Fruit fly (Drosophila melanogaster) S2 (cell line): ENCODE measurements around the gene OXA1L.

Source experiments
- CG8478 ChIP-seq: fragments of >200 bp; optimal IDR thresholded peaks from 2 replicates; lab custom pipeline; 2018
- CTCF ChIP-seq, 2 experiments: fragments of >200 bp; optimal IDR thresholded peaks; 2 replicates each; lab custom pipeline; 2018

The OXA1L gene

DNA sequence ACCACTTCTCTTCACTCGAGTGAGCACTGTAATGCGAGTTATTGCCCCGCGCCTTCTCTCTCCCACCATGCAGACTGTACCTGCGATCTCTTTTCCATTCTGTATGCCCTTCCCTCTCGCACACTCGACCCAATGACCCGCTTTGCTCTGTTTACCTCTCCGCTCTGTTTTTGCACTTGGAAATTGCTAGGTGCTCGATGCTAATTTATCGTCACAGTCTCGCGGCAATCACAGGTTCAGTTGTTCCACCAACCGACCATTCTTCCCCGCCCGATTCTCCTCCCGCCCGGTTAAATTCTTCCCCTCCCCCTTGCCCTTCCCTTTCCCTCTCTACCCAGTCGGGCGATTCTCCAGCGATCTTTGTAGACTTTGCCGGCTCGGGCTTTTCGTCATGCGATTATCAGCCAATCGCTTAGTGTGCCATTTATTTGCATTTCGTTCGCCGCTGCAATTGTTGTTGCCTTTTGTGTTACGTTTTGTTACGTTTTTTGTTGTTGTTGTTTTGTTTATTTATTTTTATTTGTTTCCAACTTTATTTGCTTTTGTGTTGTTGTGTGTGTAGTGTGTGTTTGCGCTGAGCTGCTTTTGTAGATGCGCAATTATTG lies 18.4 kb downstream of the OXA1L start:
- TF ChIP-seq CG8478 (lab: Kevin White, UChicago) (no peak), CTCF (optimal IDR thresholded peaks at IDR 0.05; lab: Kevin White, UChicago) (no peak)

DNA sequence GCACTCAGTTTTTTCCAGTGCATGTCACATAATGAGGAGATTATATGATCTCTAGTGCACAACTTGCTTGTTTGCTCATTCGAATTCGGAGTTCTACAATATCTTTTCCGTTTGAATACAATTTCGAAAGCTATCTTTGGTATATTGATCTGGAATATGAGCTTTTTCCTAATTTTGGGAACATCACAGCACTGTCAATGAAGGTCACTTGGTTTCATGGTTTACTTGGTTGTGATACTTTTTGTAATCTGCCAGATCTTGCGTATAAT lies 19.0 kb downstream of the OXA1L start:
- TF ChIP-seq CTCF (optimal IDR thresholded peaks at IDR 0.05; lab: Kevin White, UChicago), result no peak
- TF ChIP-seq CG8478 (lab: Kevin White, UChicago), result no peak

DNA sequence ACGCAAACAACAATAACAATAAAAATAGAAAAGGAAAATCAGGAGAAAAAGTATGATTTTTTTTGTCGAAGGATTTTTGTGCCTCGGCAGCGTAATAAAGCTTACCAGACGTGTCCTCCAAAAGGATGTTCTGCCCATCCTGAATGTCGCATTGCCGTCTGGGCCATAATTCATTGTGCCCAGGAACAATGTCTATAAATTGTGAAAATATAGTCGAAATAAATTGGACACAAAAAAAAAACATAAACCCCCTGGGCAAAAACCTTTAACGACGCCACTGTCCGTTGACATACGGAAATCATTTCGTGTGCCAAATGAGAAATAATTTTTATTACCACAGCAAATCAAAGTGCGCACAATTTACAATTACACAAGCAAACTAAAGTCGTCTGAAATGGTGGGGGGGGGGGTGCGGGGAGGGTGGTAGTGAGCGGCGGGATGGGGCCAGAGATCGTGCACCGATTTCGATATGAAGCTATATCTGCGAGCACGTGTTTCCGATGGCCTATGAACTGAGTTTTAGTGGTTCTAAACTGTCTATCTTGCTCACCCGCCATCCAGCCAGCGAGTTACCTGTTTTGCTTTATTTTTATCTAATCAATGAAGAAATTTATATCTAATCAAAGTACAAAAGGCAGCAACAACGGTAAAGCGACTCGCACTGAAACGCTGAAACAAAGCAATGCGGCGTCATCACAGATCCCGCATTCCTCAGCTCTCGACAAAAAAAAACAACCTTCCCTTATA lies 19.5 kb downstream of the OXA1L start:
- TF ChIP-seq CTCF (optimal IDR thresholded peaks at IDR 0.05; lab: Kevin White, UChicago), result no peak
- TF ChIP-seq CG8478 (lab: Kevin White, UChicago), result no peak

DNA sequence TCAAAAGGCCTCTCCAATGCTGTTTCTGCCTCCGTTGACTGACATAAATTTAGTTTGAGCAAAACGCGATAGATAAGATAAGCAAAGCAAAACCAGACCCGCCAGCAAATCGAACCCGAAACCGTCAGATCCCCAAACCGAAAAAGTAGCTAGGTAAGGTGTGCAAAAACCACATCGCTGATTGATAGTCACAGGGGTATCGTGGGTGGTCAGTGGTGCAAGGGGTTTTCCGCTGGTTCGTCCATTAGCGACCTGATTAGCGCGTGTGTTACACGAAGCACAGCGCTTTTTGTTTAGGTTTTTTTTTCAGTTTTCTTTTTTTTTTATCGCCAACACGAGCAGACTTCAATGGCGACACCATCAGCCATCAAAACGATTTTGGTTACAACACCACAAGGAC lies 22.3 kb downstream of the OXA1L start:
- TF ChIP-seq CTCF (optimal IDR thresholded peaks at IDR 0.05; lab: Kevin White, UChicago) (peak in 1 of 2 experiments; percentile 4), CG8478 (lab: Kevin White, UChicago) (no peak)

DNA sequence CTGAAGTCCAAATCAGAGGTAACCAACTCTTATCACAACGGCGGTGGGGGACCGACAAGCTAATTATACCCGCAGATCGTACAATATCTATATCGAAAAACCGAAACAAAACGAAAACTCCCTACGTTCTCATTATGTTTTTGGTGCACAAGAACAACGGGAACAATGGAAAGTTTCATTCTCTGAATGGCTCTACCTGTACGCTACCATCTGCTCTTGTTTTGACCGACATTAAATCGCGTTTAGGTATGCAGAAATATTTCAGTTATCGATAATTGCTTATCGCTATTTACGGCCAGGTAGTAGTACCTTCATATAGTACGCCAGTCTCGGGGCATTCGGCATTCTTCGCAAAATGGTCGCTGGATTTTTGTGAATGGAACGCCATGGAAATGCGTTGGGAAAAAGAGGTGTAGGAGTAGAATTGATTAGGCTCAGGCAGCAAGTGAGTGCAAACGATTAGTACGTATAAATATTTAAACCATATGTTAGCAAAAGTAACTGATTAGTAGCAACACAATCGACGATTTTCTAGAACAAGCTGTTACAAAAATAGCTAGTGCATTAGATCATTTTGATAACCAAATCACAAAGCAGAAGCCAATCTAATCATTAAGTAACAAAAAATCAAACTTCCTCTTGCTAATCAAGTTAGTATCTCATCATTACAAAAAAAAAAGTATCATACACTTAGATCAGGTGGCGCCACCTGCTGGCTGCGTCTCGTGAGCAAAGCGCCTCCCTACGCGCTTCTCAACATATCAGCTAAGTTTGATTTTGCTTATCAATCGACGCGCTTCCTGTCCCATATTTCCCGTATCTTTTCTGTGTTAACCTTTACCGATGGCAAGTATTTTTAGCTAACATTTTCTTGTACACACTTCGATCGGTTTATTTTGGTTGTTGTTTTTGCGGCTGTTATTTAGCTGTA lies 23.5 kb downstream of the OXA1L start:
- TF ChIP-seq CG8478 (lab: Kevin White, UChicago) (no peak), CTCF (optimal IDR thresholded peaks at IDR 0.05; lab: Kevin White, UChicago) (peak; percentile 87 to 92)

DNA sequence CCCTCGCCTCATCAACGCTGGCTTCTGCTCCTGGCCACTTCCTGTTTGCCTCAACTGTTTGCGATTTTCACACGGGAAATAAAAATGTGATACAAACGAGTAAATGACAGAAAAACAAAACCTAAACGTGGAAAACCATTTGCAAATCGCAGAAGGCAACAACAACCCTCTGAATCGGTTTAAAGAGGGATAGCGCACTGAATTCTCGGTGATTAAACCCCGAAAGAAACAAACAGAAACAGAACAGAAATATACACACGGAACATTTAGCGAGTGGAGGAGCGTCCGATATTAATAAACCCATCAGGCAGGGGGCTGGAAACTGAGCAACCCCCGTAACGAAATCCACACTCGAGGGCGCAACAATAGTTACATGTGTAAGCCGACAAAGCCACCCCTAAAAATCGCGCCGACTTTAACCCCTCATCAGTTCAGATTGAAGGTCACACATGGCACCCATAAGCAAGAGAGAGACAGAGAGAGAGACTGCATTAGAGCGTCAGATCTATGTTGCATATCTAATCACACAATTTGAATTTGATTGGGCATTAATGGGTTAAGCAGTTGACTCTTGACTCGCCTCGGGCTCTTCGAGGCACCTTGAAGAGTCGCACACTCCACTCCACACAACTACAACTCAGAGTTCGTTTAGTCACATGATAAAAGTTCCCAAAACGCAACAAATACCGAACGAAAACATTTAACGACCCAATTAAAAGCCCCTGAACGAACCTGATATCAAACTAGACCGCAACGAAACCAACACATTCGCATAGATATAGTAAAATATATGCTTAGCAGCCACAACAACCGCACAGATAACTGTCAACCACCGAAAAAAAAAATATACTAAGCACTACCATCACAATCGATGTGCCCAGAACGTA lies 24.4 kb downstream of the OXA1L start:
- TF ChIP-seq CG8478 (lab: Kevin White, UChicago) (no peak), CTCF (optimal IDR thresholded peaks at IDR 0.05; lab: Kevin White, UChicago) (no peak)

DNA sequence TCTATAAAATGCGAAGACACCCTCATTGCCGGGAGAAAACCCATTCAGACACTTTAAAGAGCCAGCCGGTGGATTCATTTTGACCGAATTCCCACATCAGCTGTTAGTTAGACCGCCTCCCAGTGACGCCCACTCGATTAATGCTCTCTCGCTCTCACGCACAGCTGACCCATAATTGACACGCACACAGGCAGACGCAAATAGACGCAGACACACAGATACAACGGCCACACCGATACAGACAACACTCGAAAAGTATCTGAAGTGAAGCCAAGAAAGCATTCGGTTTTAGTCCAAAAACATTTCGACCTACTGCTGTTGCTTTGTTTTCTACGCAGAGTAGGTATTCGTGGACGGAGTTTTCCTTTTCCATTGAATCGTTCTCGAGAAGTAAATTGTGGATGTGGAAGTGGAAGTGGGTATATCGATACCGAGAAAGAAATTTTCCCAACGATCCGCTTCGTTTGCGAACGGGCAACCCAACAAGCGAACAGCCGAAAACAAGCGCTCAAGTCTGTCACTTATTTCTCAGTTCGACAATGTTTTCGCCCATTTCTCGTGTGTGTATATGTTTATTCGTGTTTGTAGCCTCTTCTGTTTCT lies 26.1 kb downstream of the OXA1L start:
- TF ChIP-seq CG8478 (lab: Kevin White, UChicago), result no peak
- no peak for TF ChIP-seq CTCF (optimal IDR thresholded peaks at IDR 0.05; lab: Kevin White, UChicago)

DNA sequence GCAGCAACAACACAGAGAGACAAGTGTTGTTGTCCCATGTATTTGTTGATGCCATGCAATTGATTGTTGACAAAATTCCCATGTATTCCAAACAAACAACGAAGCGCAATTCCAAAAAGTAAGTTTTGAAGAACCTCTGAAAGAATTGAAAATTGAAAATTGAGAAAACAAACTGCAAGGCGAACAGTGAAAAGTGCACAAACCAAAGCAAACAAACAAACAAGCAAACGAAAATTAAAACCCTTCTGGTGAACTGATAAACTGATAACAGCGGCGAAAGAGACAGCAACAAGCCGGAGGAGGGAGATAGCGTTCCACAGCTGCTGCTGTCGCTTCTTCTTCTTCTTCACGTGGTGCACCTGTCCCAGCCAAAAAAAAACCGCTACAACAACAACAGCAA lies 27.7 kb downstream of the OXA1L start:
- TF ChIP-seq CG8478 (lab: Kevin White, UChicago), result no peak

DNA sequence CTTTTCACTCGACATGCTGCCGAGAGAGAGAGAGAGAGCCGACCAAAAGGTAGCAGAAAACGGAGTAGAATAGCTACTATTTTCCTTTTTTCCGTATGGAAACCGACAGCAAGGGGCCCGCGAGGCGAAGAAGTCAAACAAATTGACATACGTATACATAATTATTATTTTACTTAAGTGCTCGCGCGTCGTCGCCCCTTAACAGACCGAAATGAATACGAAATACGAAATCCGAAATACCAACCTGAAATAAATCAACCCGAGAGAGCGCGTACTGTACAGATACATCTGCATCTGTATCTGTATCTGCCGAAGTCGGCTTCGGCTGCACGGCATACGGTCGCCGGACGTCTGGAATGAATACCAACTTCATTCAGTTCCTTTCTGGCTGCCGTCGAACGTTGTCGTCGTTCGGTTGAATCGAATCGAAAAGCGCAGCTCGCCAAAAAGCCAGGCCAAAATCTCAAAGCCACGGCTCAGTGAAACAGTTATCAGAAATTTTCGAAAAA lies 28.7 kb downstream of the OXA1L start:
- TF ChIP-seq CG8478 (lab: Kevin White, UChicago) (no peak), CTCF (optimal IDR thresholded peaks at IDR 0.05; lab: Kevin White, UChicago) (no peak)

DNA sequence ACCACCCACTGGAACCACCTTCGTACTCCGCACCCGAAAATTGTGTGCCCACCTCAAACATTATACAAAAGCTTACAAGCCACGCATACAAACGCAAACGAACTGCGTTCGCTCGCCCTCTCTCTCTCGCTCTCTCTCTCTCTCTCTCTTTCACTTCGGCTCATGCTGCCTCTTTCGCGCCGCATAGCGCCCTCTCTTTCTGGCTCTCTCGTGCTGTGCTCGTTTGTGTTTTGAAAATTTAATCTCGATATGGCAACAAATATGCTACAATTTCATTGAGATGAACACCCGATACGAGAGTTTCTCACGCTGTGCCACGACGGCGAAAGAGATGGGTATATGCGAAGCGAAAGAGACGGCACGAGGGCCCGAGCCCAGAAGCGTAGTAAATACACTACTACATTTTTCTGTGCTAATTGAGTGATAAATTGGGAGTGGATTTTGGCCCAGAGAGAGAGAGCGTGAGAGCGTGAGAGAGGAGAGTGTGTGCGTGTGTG lies 29.7 kb downstream of the OXA1L start:
- TF ChIP-seq CG8478 (lab: Kevin White, UChicago) (no peak), CTCF (optimal IDR thresholded peaks at IDR 0.05; lab: Kevin White, UChicago) (peak; percentile 41 to 53)

DNA sequence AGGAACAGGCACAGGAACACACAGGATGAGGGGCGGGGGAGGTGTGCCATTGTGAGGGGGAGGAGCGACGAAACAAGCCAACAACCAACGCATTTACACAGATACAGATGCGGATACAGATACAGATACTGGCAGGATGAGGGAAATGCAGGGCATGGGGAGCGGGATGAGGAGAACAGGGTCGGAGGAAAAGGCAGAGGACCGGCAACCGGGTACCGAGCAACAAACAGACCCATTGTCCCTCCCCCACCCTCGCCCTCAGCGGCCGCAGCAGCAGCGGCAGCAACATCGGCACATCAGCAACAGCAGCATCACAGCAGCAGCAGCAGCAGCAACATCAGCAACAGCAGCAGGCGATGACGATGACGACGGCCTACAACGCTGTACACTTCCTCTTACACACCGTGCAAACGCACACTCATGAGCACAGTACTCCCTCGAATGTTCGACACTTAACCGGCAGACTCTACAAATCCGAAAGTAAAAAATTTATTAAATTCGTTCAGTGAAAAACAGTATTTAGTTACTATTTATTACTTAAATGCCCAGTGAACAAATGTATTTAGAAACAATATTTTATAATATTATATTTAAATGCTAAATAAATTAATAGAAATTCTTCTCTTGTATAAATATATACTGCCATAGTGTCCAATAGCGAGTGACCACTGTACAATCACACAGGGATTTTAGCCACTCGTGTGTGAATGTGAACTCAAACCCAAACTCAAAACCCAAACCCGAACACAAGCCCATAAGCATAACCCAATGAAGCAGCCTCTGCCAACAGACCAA lies 30.7 kb downstream of the OXA1L start:
- no peak for TF ChIP-seq CTCF (optimal IDR thresholded peaks at IDR 0.05; lab: Kevin White, UChicago)

DNA sequence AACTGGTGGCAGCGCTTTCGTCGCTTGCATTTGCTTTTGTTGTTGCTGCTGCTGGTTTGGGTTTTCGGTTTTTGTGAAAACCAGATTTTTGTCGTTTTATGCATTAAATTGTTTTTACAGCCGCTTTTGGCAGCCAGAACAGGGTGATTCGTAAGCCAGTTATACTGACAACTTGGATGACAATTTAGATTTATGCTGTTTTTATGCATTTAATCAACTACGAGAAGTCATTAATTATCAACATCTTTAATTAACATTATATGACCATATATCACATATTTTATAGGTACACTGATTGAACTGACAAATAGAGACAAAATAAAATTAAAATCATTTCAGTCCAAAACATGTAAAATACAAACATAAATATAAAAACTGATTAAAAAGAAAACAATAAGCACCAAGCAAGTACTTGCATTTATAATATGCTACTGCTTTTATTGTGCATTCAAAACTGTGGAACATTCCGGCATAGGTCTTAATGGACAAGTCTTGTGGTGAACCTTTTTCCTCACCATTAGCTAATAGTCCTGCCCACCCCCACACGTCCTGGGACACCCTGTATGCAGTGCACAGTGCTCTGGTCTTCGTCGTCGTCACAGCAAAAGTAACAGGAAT lies 31.4 kb downstream of the OXA1L start:
- TF ChIP-seq CTCF (optimal IDR thresholded peaks at IDR 0.05; lab: Kevin White, UChicago) (no peak), CG8478 (lab: Kevin White, UChicago) (no peak)
